Worm (Caenorhabditis elegans) whole organism, mixed stage, embryonic: ENCODE results near the gene ucr-2.1.
A peak's percentile ranks its signal among the peaks of the same experiment; 100 is the strongest.

Experiments
- M03D4.4 ChIP-seq: sonication (generic microtip); optimal IDR thresholded peaks from 2 replicates; lab custom pipeline; 2017; ENCODE audit warnings: mild to moderate bottlenecking, missing genetic modification characterization, missing compliant biosample characterization
- bed-3 ChIP-seq: fragments of 200-800 bp; sonication (Bioruptor generic); optimal IDR thresholded peaks from 3 replicates; lab custom pipeline; 2018; ENCODE audit warnings: mild to moderate bottlenecking, missing genetic modification characterization, moderate library complexity, missing compliant biosample characterization
- blmp-1 ChIP-seq: fragments of 150-350 bp; optimal IDR thresholded peaks from 2 replicates; lab custom pipeline; 2014; ENCODE audit warnings: missing biosample characterization, missing genetic modification characterization
- ceh-83 ChIP-seq: fragments of 200-800 bp; sonication (Bioruptor generic); optimal IDR thresholded peaks from 2 replicates; lab custom pipeline; 2018; ENCODE audit warnings: mild to moderate bottlenecking, missing genetic modification characterization, missing compliant biosample characterization
- ces-1 ChIP-seq: fragments of 150-350 bp; optimal IDR thresholded peaks from 2 replicates; lab custom pipeline; 2014; ENCODE audit warnings: missing biosample characterization, missing genetic modification reagents, missing genetic modification characterization
- cnd-1 ChIP-seq: fragments of 200-800 bp; sonication (Bioruptor generic); optimal IDR thresholded peaks from 2 replicates; lab custom pipeline; 2018; ENCODE audit warnings: mild to moderate bottlenecking, missing genetic modification characterization, missing compliant biosample characterization
- drap-1 ChIP-seq: fragments of 200-800 bp; sonication (Bioruptor generic); optimal IDR thresholded peaks from 3 replicates; lab custom pipeline; 2018; ENCODE audit warnings: mild to moderate bottlenecking, missing genetic modification characterization, missing compliant biosample characterization
- elt-1 ChIP-seq: sonication (generic microtip); optimal IDR thresholded peaks from 2 replicates; lab custom pipeline; 2017; ENCODE audit warnings: missing genetic modification characterization, mild to moderate bottlenecking, missing compliant biosample characterization, antibody characterized with exemption, moderate library complexity, borderline replicate concordance; ENCODE audit not compliant: insufficient read depth
- elt-3 ChIP-seq: fragments of 150-350 bp; optimal IDR thresholded peaks from 2 replicates; lab custom pipeline; 2014; ENCODE audit warnings: missing biosample characterization, missing genetic modification characterization
- flh-1 ChIP-seq: fragments of 200-800 bp; sonication (Bioruptor generic); optimal IDR thresholded peaks from 2 replicates; lab custom pipeline; 2018; ENCODE audit warnings: mild to moderate bottlenecking, missing genetic modification characterization, moderate library complexity, missing compliant biosample characterization
- hlh-1 ChIP-seq: fragments of 150-350 bp; optimal IDR thresholded peaks from 2 replicates; lab custom pipeline; 2014; ENCODE audit warnings: missing biosample characterization, missing genetic modification reagents, missing genetic modification characterization
- lin-13 ChIP-seq: fragments of 150-350 bp; optimal IDR thresholded peaks from 2 replicates; lab custom pipeline; 2014; ENCODE audit warnings: missing biosample characterization, missing genetic modification characterization
- lin-32 ChIP-seq: fragments of 200-800 bp; sonication (Bioruptor generic); optimal IDR thresholded peaks from 2 replicates; lab custom pipeline; 2018; ENCODE audit warnings: mild to moderate bottlenecking, missing genetic modification characterization, missing compliant biosample characterization
- lsy-2 ChIP-seq: fragments of 150-350 bp; optimal IDR thresholded peaks from 2 replicates; lab custom pipeline; 2014; ENCODE audit warnings: missing biosample characterization, missing genetic modification characterization
- mab-5 ChIP-seq: fragments of 150-350 bp; optimal IDR thresholded peaks from 2 replicates; lab custom pipeline; 2014; ENCODE audit warnings: missing biosample characterization, missing genetic modification characterization
- mep-1 ChIP-seq: fragments of 150-350 bp; optimal IDR thresholded peaks from 2 replicates; lab custom pipeline; 2017; ENCODE audit warnings: missing biosample characterization, missing genetic modification reagents, missing genetic modification characterization, inconsistent platforms
- mls-2 ChIP-seq: sonication (generic microtip); optimal IDR thresholded peaks from 2 replicates; lab custom pipeline; 2016; ENCODE audit warnings: mild to moderate bottlenecking, missing genetic modification characterization, moderate library complexity, missing compliant biosample characterization
- nhr-12 ChIP-seq: fragments of 150-350 bp; optimal IDR thresholded peaks from 2 replicates; lab custom pipeline; 2014; ENCODE audit warnings: missing biosample characterization, missing genetic modification characterization
- nhr-2 ChIP-seq: fragments of 150-350 bp; optimal IDR thresholded peaks from 2 replicates; lab custom pipeline; 2014; ENCODE audit warnings: missing biosample characterization, missing genetic modification characterization
- nhr-237 ChIP-seq: fragments of 150-350 bp; optimal IDR thresholded peaks from 2 replicates; lab custom pipeline; 2014; ENCODE audit warnings: missing biosample characterization, missing genetic modification characterization
- nhr-28 ChIP-seq: fragments of 150-350 bp; optimal IDR thresholded peaks from 2 replicates; lab custom pipeline; 2014; ENCODE audit warnings: missing biosample characterization, missing genetic modification characterization
- nhr-76 ChIP-seq: sonication (generic microtip); optimal IDR thresholded peaks from 2 replicates; lab custom pipeline; 2017; ENCODE audit warnings: missing biosample characterization, missing genetic modification characterization
- pha-4 ChIP-seq: fragments of 150-350 bp; optimal IDR thresholded peaks from 2 replicates; lab custom pipeline; 2018; ENCODE audit warnings: missing biosample characterization, missing genetic modification reagents, missing genetic modification characterization
- sem-2 ChIP-seq: fragments of 200-800 bp; sonication (Bioruptor generic); optimal IDR thresholded peaks from 2 replicates; lab custom pipeline; 2018; ENCODE audit warnings: mild to moderate bottlenecking, missing genetic modification characterization, missing compliant biosample characterization
- snpc-4 ChIP-seq: fragments of 150-350 bp; optimal IDR thresholded peaks from 2 replicates; lab custom pipeline; 2014; ENCODE audit warnings: missing biosample characterization, missing genetic modification characterization
- sptf-1 ChIP-seq: sonication (generic microtip); optimal IDR thresholded peaks from 2 replicates; lab custom pipeline; 2017; ENCODE audit warnings: mild to moderate bottlenecking, missing genetic modification characterization, moderate library complexity, missing compliant biosample characterization
- unc-120 ChIP-seq: sonication (generic microtip); optimal IDR thresholded peaks from 2 replicates; lab custom pipeline; 2017; ENCODE audit warnings: missing genetic modification characterization, missing compliant biosample characterization; ENCODE audit not compliant: poor library complexity, severe bottlenecking
- unc-39 ChIP-seq: fragments of 150-350 bp; optimal IDR thresholded peaks from 2 replicates; lab custom pipeline; 2014; ENCODE audit warnings: missing biosample characterization, missing genetic modification characterization
- unc-62 ChIP-seq: fragments of 150-350 bp; optimal IDR thresholded peaks from 2 replicates; lab custom pipeline; 2014; ENCODE audit warnings: missing biosample characterization, missing genetic modification reagents, missing genetic modification characterization
- ztf-11 ChIP-seq: fragments of 150-350 bp; optimal IDR thresholded peaks from 2 replicates; lab custom pipeline; 2014; ENCODE audit warnings: missing biosample characterization, missing genetic modification characterization

Gene ucr-2.1

DNA sequence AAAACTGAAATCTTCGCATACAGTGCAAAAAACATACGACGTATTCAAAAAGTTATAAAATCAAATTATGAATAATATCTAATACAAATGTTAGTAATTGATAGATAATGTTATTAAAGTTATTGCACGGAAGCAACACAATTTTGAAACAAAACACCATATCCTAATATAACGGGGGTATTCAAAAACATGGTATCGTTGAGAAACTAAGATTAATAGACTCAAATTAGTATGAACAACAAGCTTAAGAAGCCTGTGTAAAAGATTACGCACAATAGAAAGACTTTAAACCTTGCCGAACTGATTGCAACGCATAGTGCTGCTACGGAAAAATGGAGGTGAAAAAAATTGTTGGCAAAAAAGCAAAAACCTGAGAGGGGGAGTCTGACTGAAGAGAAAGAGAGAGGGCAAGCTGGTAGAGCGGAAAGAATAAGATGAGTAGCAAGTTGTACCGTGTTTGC is 12.7 kb upstream of the ucr-2.1 start, which contains the start of gene sma-5:
TSS of gene sma-5 (minus strand) at position 51 of the 461 bp plus-strand sequence.
- TF ChIP-seq unc-62 (GFP tag; lab: Kevin White, UChicago) (no peak), hlh-1 (tag; lab: Kevin White, UChicago) (no peak), ztf-11 (tag; lab: Kevin White, UChicago) (no peak), cnd-1 (tag; lab: Kevin White, UChicago) (no peak), sem-2 (no peak), mls-2 (tag; lab: Kevin White, UChicago) (no peak), ceh-83 (GFP tag; lab: Kevin White, UChicago) (no peak), ces-1 (GFP tag; lab: Kevin White, UChicago) (no peak), sptf-1 (tag; lab: Kevin White, UChicago) (no peak), unc-39 (tag; lab: Kevin White, UChicago) (no peak), snpc-4 (no peak)
- TF ChIP-seq, all 35 proteins: peak for 0

DNA sequence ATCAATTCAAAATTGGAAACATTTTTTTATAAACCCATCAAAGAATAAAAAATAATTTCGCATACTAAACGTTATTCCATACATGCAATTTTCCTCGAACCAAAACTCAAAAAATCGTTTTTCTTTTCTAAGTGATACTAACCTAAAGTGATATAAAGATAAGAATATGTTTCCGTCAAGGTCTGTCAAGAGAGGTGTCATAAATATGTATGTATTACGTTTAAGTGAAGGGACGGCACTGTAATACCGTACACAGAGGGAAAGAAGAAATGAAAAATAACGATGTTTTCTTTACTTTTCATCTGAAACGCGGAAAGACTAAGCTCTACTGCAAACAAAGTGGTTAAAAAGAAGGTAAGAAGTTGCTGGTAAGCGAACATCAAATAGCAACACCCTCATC is 11.8 kb upstream of the ucr-2.1 start:
- no peak for TF ChIP-seq blmp-1 (tag; lab: Kevin White, UChicago)
- TF ChIP-seq elt-3 (tag; lab: Kevin White, UChicago): no peak
- no peak for TF ChIP-seq drap-1 (GFP tag; lab: Kevin White, UChicago)
- TF ChIP-seq hlh-1 (tag; lab: Kevin White, UChicago): no peak
- no peak for TF ChIP-seq sptf-1 (tag; lab: Kevin White, UChicago)
- TF ChIP-seq cnd-1 (tag; lab: Kevin White, UChicago): no peak
- no peak for TF ChIP-seq M03D4.4 (tag; lab: Kevin White, UChicago)
- no peak for TF ChIP-seq lsy-2 (tag; lab: Kevin White, UChicago)
- no peak for TF ChIP-seq nhr-76
- TF ChIP-seq flh-1: no peak
- no peak for TF ChIP-seq nhr-237
- no peak for TF ChIP-seq snpc-4

DNA sequence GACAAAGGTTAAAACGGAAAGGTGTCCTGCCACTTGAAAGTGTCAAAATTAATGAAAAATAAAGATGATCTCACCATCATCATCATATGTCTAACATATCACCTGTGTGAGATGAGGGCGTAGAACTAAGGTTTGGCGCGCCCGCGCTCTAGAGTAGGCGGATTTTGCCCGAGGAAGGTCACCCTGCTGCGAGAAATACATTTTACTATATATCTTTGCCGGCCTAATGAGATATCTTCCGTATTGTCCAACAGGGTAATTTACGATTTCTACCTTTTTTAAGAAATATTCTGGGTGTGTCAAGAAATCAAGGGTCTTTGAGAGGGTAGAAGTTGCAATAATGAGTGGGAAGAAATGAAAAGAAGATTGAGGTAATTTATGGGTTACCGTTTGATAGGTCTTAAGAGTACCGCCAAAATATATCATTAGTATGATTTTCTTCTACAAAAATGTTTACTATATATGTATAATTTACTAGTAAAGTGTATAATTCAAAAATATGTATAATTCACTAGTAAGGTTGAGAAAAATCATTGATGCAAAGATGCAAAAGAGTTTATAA is 10.2 kb upstream of the ucr-2.1 start:
- no peak for TF ChIP-seq drap-1 (GFP tag; lab: Kevin White, UChicago)
- TF ChIP-seq bed-3 (GFP tag; lab: Kevin White, UChicago): no peak
- no peak for TF ChIP-seq mep-1 (tag; lab: Kevin White, UChicago)
- no peak for TF ChIP-seq blmp-1 (tag; lab: Kevin White, UChicago)
- TF ChIP-seq pha-4 (tag; lab: Kevin White, UChicago): no peak
- TF ChIP-seq hlh-1 (tag; lab: Kevin White, UChicago): no peak
- no peak for TF ChIP-seq cnd-1 (tag; lab: Kevin White, UChicago)
- TF ChIP-seq nhr-76: no peak
- TF ChIP-seq sem-2: no peak
- no peak for TF ChIP-seq nhr-2 (tag; lab: Kevin White, UChicago)
- TF ChIP-seq mls-2 (tag; lab: Kevin White, UChicago): no peak

DNA sequence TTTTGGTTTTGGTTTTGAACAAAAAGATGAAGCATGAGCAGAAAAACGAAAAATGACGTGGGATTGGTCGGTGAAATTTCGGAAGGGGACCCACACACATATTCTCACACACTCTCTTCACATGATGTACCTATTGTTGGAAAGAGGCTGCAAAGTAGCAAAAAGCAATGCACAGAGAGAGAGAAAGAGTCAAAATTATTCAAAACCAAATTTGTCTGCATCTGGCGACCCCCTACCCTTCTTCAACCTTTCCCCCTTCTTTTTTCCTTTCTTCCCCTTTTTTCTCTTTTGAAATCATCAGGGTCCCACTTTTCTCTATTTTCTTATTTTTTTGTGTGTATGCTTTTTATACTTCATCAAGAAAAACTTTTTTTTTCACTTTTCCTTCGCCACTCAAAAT is 3.2 kb downstream of the ucr-2.1 start:
- no peak for TF ChIP-seq unc-39 (tag; lab: Kevin White, UChicago)
- TF ChIP-seq ces-1 (GFP tag; lab: Kevin White, UChicago): peak; percentile 13
- TF ChIP-seq, all 35 proteins: peak for 1

DNA sequence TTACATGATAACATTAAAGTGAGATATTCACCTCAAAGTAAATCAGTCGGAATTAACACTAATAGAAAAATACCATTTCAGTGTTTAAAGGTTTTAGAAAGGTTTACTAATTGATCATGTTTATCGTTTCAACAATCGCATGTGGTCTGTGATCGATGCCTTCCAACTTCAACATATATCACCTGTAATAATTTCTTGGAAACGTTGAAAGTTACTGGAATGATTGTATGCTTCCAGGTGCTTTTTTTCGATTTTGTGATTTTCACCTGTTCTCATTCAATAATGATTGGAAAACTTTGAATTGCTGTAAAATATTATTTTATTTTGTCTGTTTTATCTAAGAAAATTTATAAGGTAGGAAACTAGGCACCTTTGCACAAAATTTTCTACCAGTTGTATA is 4.3 kb downstream of the ucr-2.1 start:
- TF ChIP-seq nhr-12 (tag; lab: Kevin White, UChicago) (no peak), elt-1 (tag; lab: Kevin White, UChicago) (no peak), bed-3 (GFP tag; lab: Kevin White, UChicago) (no peak), mep-1 (tag; lab: Kevin White, UChicago) (no peak), blmp-1 (tag; lab: Kevin White, UChicago) (no peak), ztf-11 (tag; lab: Kevin White, UChicago) (no peak), elt-3 (tag; lab: Kevin White, UChicago) (no peak), flh-1 (no peak), cnd-1 (tag; lab: Kevin White, UChicago) (no peak), nhr-237 (no peak), lsy-2 (tag; lab: Kevin White, UChicago) (no peak), lin-13 (tag; lab: Kevin White, UChicago) (no peak)

ce11 chrX:12025070-12025789 is 7.0 kb downstream of the ucr-2.1 start, which contains the start of gene B0198.2:
Gene B0198.2 (plus strand): TSS chrX:12025739.
- no peak for TF ChIP-seq nhr-28
- no peak for TF ChIP-seq unc-120 (tag; lab: Kevin White, UChicago)
- TF ChIP-seq lin-13 (tag; lab: Kevin White, UChicago): no peak
- no peak for TF ChIP-seq ceh-83 (GFP tag; lab: Kevin White, UChicago)
- TF ChIP-seq mep-1 (tag; lab: Kevin White, UChicago): no peak
- TF ChIP-seq lin-32: no peak
- no peak for TF ChIP-seq mab-5 (tag; lab: Kevin White, UChicago)
- TF ChIP-seq flh-1: no peak
